Worm (Caenorhabditis elegans) whole organism, L4 larva: ENCODE measurements around the gene ubq-2.
A peak's percentile ranks its signal among the peaks of the same experiment; 100 is the strongest.

Experiments used
- D1046.2 ChIP-seq: fragments of 200-800 bp; sonication (Bioruptor generic); IDR thresholded peaks from 2 replicates; pipeline ENCODE4 v1.3.6; 2022; ENCODE audit warnings: missing genetic modification characterization, missing compliant biosample characterization
- F49E8.2 ChIP-seq: sonication (generic microtip); optimal IDR thresholded peaks from 2 replicates; lab custom pipeline; 2016; ENCODE audit warnings: missing compliant biosample characterization, mild to moderate bottlenecking, missing genetic modification characterization, borderline replicate concordance
- T26A8.4 ChIP-seq: fragments of 200-800 bp; sonication (Bioruptor generic); IDR thresholded peaks from 2 replicates; pipeline ENCODE4 v1.3.6; 2022; ENCODE audit warnings: missing genetic modification characterization, missing compliant biosample characterization
- Y105C5A.15 ChIP-seq: fragments of 200-800 bp; sonication (Bioruptor generic); IDR thresholded peaks from 2 replicates; pipeline ENCODE4 v1.3.6; 2022; ENCODE audit warnings: missing genetic modification characterization, missing compliant biosample characterization
- Y48G9A.11 ChIP-seq: fragments of 200-800 bp; sonication (Bioruptor generic); IDR thresholded peaks from 2 replicates; pipeline ENCODE4 v1.3.6; 2022; ENCODE audit warnings: missing genetic modification reagents, missing genetic modification characterization, missing compliant biosample characterization
- ZK546.5 ChIP-seq, 2 experiments: sonication (generic microtip); optimal IDR thresholded peaks; 2 replicates each; lab custom pipeline; 2017; ENCODE audit warnings: missing biosample characterization in 2 of 2, missing genetic modification characterization in 2 of 2
- ama-1 ChIP-seq: fragments of 150-350 bp; optimal IDR thresholded peaks from 2 replicates; lab custom pipeline; 2014; ENCODE audit warnings: inconsistent platforms, mixed read lengths
- attf-4 ChIP-seq: sonication (generic microtip); optimal IDR thresholded peaks from 3 replicates; lab custom pipeline; 2017; ENCODE audit warnings: missing biosample characterization, missing genetic modification characterization
- ceh-20 ChIP-seq: fragments of 200-800 bp; sonication (Bioruptor generic); IDR thresholded peaks from 2 replicates; pipeline ENCODE4 v1.3.6; 2022; ENCODE audit warnings: missing genetic modification reagents, missing genetic modification characterization, missing compliant biosample characterization
- daf-16 ChIP-seq, 3 experiments: sonication (generic microtip); optimal IDR thresholded peaks; 2 replicates each; lab custom pipeline; 2016 to 2017; ENCODE audit warnings: missing genetic modification characterization in 3 of 3, missing genetic modification reagents in 3 of 3, mild to moderate bottlenecking in 2 of 3, missing compliant biosample characterization in 2 of 3, missing biosample characterization in 1 of 3, moderate library complexity in 1 of 3
- daf-19 ChIP-seq: fragments of 200-800 bp; sonication (Bioruptor generic); conservative IDR thresholded peaks from 2 replicates; pipeline ENCODE4 v1.3.6; 2022; ENCODE audit warnings: missing genetic modification characterization, missing compliant biosample characterization
- dmd-8 ChIP-seq: fragments of 200-800 bp; sonication (Bioruptor generic); IDR thresholded peaks from 2 replicates; pipeline ENCODE4 v1.3.6; 2022; ENCODE audit warnings: missing genetic modification characterization, missing compliant biosample characterization
- dpl-1 ChIP-seq: fragments of 150-350 bp; optimal IDR thresholded peaks from 2 replicates; lab custom pipeline; 2014; ENCODE audit warnings: missing biosample characterization, missing genetic modification reagents, missing genetic modification characterization
- egl-27 ChIP-seq: sonication (generic microtip); optimal IDR thresholded peaks from 3 replicates; lab custom pipeline; 2017; ENCODE audit warnings: missing biosample characterization, missing genetic modification reagents, missing genetic modification characterization
- fos-1 ChIP-seq: fragments of 150-350 bp; optimal IDR thresholded peaks from 2 replicates; lab custom pipeline; 2014; ENCODE audit warnings: missing biosample characterization, missing genetic modification characterization
- gei-8 ChIP-seq: fragments of 200-800 bp; sonication (Bioruptor generic); optimal IDR thresholded peaks from 2 replicates; lab custom pipeline; 2018; ENCODE audit warnings: mild to moderate bottlenecking, missing genetic modification characterization, missing compliant biosample characterization
- hif-1 ChIP-seq, 2 experiments: sonication (generic microtip); optimal IDR thresholded peaks; 2 replicates each; lab custom pipeline; 2016 to 2017; ENCODE audit warnings: missing compliant biosample characterization in 2 of 2, missing genetic modification characterization in 2 of 2, missing genetic modification reagents in 2 of 2, missing genotype in 2 of 2, mild to moderate bottlenecking in 1 of 2
- hmg-1.1 ChIP-seq: fragments of 200-800 bp; sonication (Bioruptor generic); IDR thresholded peaks from 2 replicates; pipeline ENCODE4 v1.3.6; 2022; ENCODE audit warnings: missing genetic modification reagents, missing genetic modification characterization, missing compliant biosample characterization
- lin-1 ChIP-seq: fragments of 200-800 bp; sonication (Bioruptor generic); IDR thresholded peaks from 2 replicates; pipeline ENCODE4 v1.3.6; 2022; ENCODE audit warnings: missing genetic modification reagents, missing genetic modification characterization, missing compliant biosample characterization
- lin-29 ChIP-seq: fragments of 200-800 bp; sonication (Bioruptor generic); IDR thresholded peaks from 2 replicates; pipeline ENCODE4 v1.3.6; 2022; ENCODE audit warnings: missing genetic modification reagents, missing genetic modification characterization, missing compliant biosample characterization
- lin-38 ChIP-seq: fragments of 200-800 bp; sonication (Bioruptor generic); IDR thresholded peaks from 2 replicates; pipeline ENCODE4 v1.3.6; 2022; ENCODE audit warnings: missing genetic modification reagents, missing genetic modification characterization, missing compliant biosample characterization
- lsy-2 ChIP-seq, 2 experiments: fragments of 150-350 bp in 1 of 2; sonication (generic microtip) in 1 of 2; optimal IDR thresholded peaks; 2 replicates each; lab custom pipeline; 2014 to 2017; ENCODE audit warnings: missing biosample characterization in 2 of 2, missing genetic modification characterization in 2 of 2
- madf-9 ChIP-seq: fragments of 200-800 bp; sonication (Bioruptor generic); conservative IDR thresholded peaks from 2 replicates; pipeline ENCODE4 v1.3.6; 2022; ENCODE audit warnings: missing genetic modification reagents, missing genetic modification characterization, missing compliant biosample characterization
- mdt-29 ChIP-seq: fragments of 200-800 bp; sonication (Bioruptor generic); IDR thresholded peaks from 2 replicates; pipeline ENCODE4 v1.3.6; 2022; ENCODE audit warnings: missing genetic modification reagents, missing genetic modification characterization, missing compliant biosample characterization
- mxl-3 ChIP-seq: fragments of 200-800 bp; sonication (Bioruptor generic); optimal IDR thresholded peaks from 2 replicates; lab custom pipeline; 2018; ENCODE audit warnings: mild to moderate bottlenecking, missing genetic modification characterization, missing compliant biosample characterization
- nhr-10 ChIP-seq: fragments of 150-350 bp; optimal IDR thresholded peaks from 2 replicates; lab custom pipeline; 2014; ENCODE audit warnings: missing biosample characterization, missing genetic modification characterization
- nhr-102 ChIP-seq: sonication (generic microtip); optimal IDR thresholded peaks from 2 replicates; lab custom pipeline; 2016; ENCODE audit warnings: mild to moderate bottlenecking, missing genetic modification characterization, moderate library complexity, missing compliant biosample characterization
- nhr-111 ChIP-seq: fragments of 200-800 bp; sonication (Bioruptor generic); optimal IDR thresholded peaks from 2 replicates; lab custom pipeline; 2018; ENCODE audit warnings: mild to moderate bottlenecking, missing genetic modification characterization, missing compliant biosample characterization
- nhr-48 ChIP-seq: sonication (generic microtip); optimal IDR thresholded peaks from 2 replicates; lab custom pipeline; 2016; ENCODE audit warnings: mild to moderate bottlenecking, missing genetic modification characterization, missing compliant biosample characterization
- nhr-76 ChIP-seq: fragments of 150-350 bp; optimal IDR thresholded peaks from 2 replicates; lab custom pipeline; 2014; ENCODE audit warnings: missing biosample characterization, missing genetic modification characterization
- pha-4 ChIP-seq, 2 experiments: fragments of 150-350 bp in 1 of 2; fragments of 200-800 bp in 1 of 2; sonication (Bioruptor generic) in 1 of 2; IDR thresholded peaks in 1 of 2; optimal IDR thresholded peaks in 1 of 2; 2 replicates each; pipeline versions ENCODE4 v1.3.6 to Lab custom; 2014 to 2022; ENCODE audit warnings: missing genetic modification characterization in 2 of 2, missing genetic modification reagents in 2 of 2, missing biosample characterization in 1 of 2, missing compliant biosample characterization in 1 of 2
- spr-1 ChIP-seq: sonication (generic microtip); optimal IDR thresholded peaks from 2 replicates; lab custom pipeline; 2016; ENCODE audit warnings: mild to moderate bottlenecking, missing genetic modification characterization, missing compliant biosample characterization
- vab-7 ChIP-seq: fragments of 200-800 bp; sonication (Bioruptor generic); IDR thresholded peaks from 2 replicates; pipeline ENCODE4 v1.3.6; 2022; ENCODE audit warnings: missing genetic modification reagents, missing genetic modification characterization, missing compliant biosample characterization
- zag-1 ChIP-seq: fragments of 150-350 bp; optimal IDR thresholded peaks from 2 replicates; lab custom pipeline; 2014; ENCODE audit warnings: missing biosample characterization, missing genetic modification characterization
- zfp-2 ChIP-seq: sonication (generic microtip); optimal IDR thresholded peaks from 2 replicates; lab custom pipeline; 2016; ENCODE audit warnings: mild to moderate bottlenecking, missing genetic modification characterization, missing compliant biosample characterization
- zfp-3 ChIP-seq: fragments of 200-800 bp; sonication (Bioruptor generic); conservative IDR thresholded peaks from 2 replicates; pipeline ENCODE4 v1.3.6; 2022; ENCODE audit warnings: missing genetic modification reagents, missing genetic modification characterization, missing compliant biosample characterization
- ztf-11 ChIP-seq: fragments of 150-350 bp; optimal IDR thresholded peaks from 2 replicates; lab custom pipeline; 2014; ENCODE audit warnings: missing biosample characterization, missing genetic modification characterization
- ztf-7 ChIP-seq: fragments of 150-350 bp; optimal IDR thresholded peaks from 2 replicates; lab custom pipeline; 2014; ENCODE audit warnings: missing biosample characterization, missing genetic modification characterization

Gene ubq-2

ce11 chrIII:12977559-12977958, 764 bp downstream of the ubq-2 start, which contains the start of gene ZK1010.2:
Gene ZK1010.2, minus strand, starts transcription at chrIII:12977862.
- TF ChIP-seq vab-7 (no peak), F49E8.2 (peak; percentile 63), lin-29 (GFP tag; lab: Robert Waterston, UW) (no peak), madf-9 (GFP tag; lab: Robert Waterston, UW) (0 out of 2 replicates have a peak, but pooled peaks have one; percentile 24), hmg-1.1 (no peak), pha-4 (GFP tag; IDR thresholded peaks at IDR 0.05; lab: Robert Waterston, UW) (peak; percentile 64; the same call in 1 of the 2 replicates), pha-4 (tag; optimal IDR thresholded peaks at IDR 0.05; lab: Kevin White, UChicago) (no peak), D1046.2 (GFP tag; lab: Robert Waterston, UW) (0 out of 2 replicates have a peak, but pooled peaks have one; percentile 57), daf-16 (GFP tag; optimal IDR thresholded peaks at IDR 0.05; lab: Kevin White, UChicago) (no peak), daf-16 (tag; optimal IDR thresholded peaks at IDR 0.05; lab: Kevin White, UChicago) (no peak), nhr-10 (tag; lab: Kevin White, UChicago) (no peak), nhr-76 (tag; lab: Kevin White, UChicago) (no peak), nhr-48 (tag; lab: Kevin White, UChicago) (no peak), mdt-29 (GFP tag; lab: Robert Waterston, UW) (0 out of 2 replicates have a peak, but pooled peaks have one; percentile 20), lin-38 (GFP tag; lab: Robert Waterston, UW) (peak; percentile 70), fos-1 (tag; lab: Kevin White, UChicago) (no peak), ztf-7 (tag; lab: Kevin White, UChicago) (no peak), hif-1 (tag; optimal IDR thresholded peaks at IDR 0.05; lab: Kevin White, UChicago) (no peak), T26A8.4 (GFP tag; lab: Robert Waterston, UW) (0 out of 2 replicates have a peak, but pooled peaks have one; percentile 40), spr-1 (tag; lab: Kevin White, UChicago) (peak; percentile 25), zfp-2 (tag; lab: Kevin White, UChicago) (no peak), ZK546.5 (tag; optimal IDR thresholded peaks at IDR 0.05; lab: Kevin White, UChicago) (no peak), Y48G9A.11 (peak; percentile 66), zag-1 (tag; lab: Kevin White, UChicago) (no peak), ceh-20 (GFP tag; lab: Robert Waterston, UW) (no peak), mxl-3 (GFP tag; lab: Kevin White, UChicago) (no peak), Y105C5A.15 (GFP tag; lab: Robert Waterston, UW) (0 out of 2 replicates have a peak, but pooled peaks have one; percentile 43), egl-27 (tag; lab: Kevin White, UChicago) (no peak), nhr-102 (tag; lab: Kevin White, UChicago) (no peak), nhr-111 (GFP tag; lab: Kevin White, UChicago) (no peak), lin-1 (GFP tag; lab: Robert Waterston, UW) (no peak), lsy-2 (tag; optimal IDR thresholded peaks at IDR 0.05; lab: Kevin White, UChicago) (peak in 1 of 2 experiments; percentile 20)

DNA sequence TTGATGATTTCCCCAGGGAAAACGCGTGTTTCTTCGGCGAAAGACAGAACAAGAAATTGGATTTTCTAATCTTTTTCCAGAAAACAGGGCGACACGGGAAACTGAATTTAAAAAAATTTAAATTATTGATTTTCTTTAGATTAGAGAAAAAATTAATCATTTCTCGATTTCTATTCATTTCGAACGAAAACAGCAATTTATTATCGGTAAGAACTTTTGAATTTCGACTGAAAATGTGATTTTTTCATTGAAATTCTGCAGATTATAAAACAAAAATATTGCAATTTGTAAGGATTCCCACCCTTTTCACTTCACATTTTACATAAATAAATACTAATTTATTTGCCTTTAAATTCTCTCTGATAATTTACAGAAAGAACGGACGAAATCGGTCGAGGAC, 5.9 kb downstream of the ubq-2 start, which contains the start of gene bckd-1A:
Gene bckd-1A, minus strand, starts transcription at position 101 of the 400 bp plus-strand sequence.
- TF ChIP-seq ztf-11 = no peak
- TF ChIP-seq daf-19 (GFP tag; lab: Robert Waterston, UW) = no peak
- TF ChIP-seq dmd-8 (GFP tag; lab: Robert Waterston, UW) = no peak
- no peak for TF ChIP-seq lin-1 (GFP tag; lab: Robert Waterston, UW)
- no peak for TF ChIP-seq attf-4 (tag; lab: Kevin White, UChicago)
- TF ChIP-seq dpl-1 (GFP tag; lab: Kevin White, UChicago) = no peak
- no peak for TF ChIP-seq ama-1 (lab: Kevin White, UChicago)
- TF ChIP-seq gei-8 (GFP tag; lab: Kevin White, UChicago) = no peak
- TF ChIP-seq vab-7 = no peak
- TF ChIP-seq zfp-3 (GFP tag; lab: Robert Waterston, UW) = no peak
